Worm (Caenorhabditis elegans): ENCODE results near the gene F44G4.7.

The F44G4.7 gene

DNA sequence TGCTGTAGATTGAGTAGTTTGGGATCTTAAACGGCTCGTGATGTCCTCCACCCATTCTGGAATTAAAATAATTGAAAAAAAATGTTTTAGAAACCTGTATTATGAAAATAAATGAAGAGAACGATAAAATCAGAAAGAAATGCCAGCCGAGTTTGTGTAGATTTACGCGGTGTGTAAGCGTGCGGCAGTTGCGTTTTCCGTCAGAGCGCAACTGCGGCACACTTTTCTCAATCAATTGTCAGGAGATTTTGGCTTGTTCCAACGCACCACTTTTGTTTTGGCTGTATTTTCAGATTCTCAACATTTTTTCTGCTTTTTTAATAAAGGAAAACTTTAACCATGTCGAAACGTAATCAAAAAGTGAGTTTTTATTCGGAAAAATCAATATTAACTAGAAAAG, 40.1 kb downstream of the F44G4.7 start, which contains the start of the genes ndub-3 and C18E9.2 (continued):
- no peak for TF ChIP-seq nhr-25 (tag; optimal IDR thresholded peaks at IDR 0.05)
- no peak for TF ChIP-seq sem-4 (tag; optimal IDR thresholded peaks at IDR 0.05)
- TF ChIP-seq ztf-1 (GFP tag; conservative IDR thresholded peaks at IDR 0.05): no peak
- no peak for TF ChIP-seq unc-39 (tag; optimal IDR thresholded peaks at IDR 0.05)

DNA sequence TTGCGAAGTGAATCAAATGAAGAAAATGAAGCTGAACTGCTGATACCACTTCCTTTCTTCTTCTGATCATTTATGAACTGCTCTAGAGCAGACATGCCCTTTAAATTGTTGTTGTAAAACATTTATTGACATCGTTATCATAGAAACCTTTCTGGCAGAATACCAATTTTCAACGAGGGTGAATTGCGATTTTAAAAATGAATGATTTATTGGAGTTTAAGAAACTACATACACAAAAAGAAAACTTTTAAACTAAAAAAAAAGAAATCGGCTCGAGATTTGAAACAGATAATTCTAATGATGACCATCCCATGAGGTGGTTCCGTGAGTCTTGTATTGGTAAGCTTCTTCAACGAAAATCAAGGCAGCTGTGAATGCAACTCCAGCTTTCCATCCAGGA, 40.9 kb downstream of the F44G4.7 start, which contains the start of gene sftd-3:
Gene sftd-3 (minus strand): TSS at position 101 of the 400 bp plus-strand sequence.
- TF ChIP-seq ztf-11 (tag; optimal IDR thresholded peaks at IDR 0.05) (no peak), unc-62 (GFP tag; optimal IDR thresholded peaks at IDR 0.05) (no peak), gmeb-1 (tag; optimal IDR thresholded peaks at IDR 0.05) (no peak), sem-4 (tag; optimal IDR thresholded peaks at IDR 0.05) (no peak), mbf-1 (tag; optimal IDR thresholded peaks at IDR 0.05) (no peak), F13H6.1 (tag; optimal IDR thresholded peaks at IDR 0.05) (no peak), lin-13 (GFP tag; optimal IDR thresholded peaks at IDR 0.05) (no peak)

DNA sequence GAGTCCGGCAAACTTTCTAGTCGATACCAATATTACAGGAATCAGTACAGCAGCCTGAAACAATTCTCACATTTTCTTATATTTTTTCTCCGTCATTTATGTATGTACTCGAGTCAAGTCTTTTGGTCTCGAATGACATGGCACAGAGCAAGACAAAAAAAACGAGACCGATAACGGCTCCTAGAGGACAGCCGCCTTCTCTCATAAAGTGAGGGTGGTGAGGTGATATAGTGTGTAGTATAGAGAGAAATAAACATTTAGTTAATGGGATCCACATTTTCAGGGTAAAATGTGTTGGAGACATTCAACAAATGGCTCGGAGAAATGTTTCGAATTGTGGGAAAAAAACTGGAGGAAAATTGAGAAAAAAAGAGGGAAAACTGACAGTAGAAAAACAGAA, 42.8 kb downstream of the F44G4.7 start:
- TF ChIP-seq F13H6.1 (tag; optimal IDR thresholded peaks at IDR 0.05): peak; percentile 30
- no peak for TF ChIP-seq nhr-10 (tag; optimal IDR thresholded peaks at IDR 0.05)
- TF ChIP-seq mab-5 (tag; optimal IDR thresholded peaks at IDR 0.05): peak; percentile 7
- peak; percentile 23 for TF ChIP-seq crh-2 (tag; optimal IDR thresholded peaks at IDR 0.05)
- TF ChIP-seq C34F6.9 (tag; optimal IDR thresholded peaks at IDR 0.05): peak; percentile 37
- TF ChIP-seq sma-9 (GFP tag; optimal IDR thresholded peaks at IDR 0.05): peak; percentile 46
- no peak for TF ChIP-seq sma-9 (tag; optimal IDR thresholded peaks at IDR 0.05)
- peak in 1 of 2 experiments; percentile 25 for TF ChIP-seq lsy-2 (tag; optimal IDR thresholded peaks at IDR 0.05)
- TF ChIP-seq ama-1 (optimal IDR thresholded peaks at IDR 0.05): no peak
- TF ChIP-seq lin-39 (tag; optimal IDR thresholded peaks at IDR 0.05): peak; percentile 27
- TF ChIP-seq nhr-129 (tag; optimal IDR thresholded peaks at IDR 0.05): peak; percentile 8
- TF ChIP-seq sem-4 (tag; optimal IDR thresholded peaks at IDR 0.05): peak; percentile 7
- TF ChIP-seq gmeb-1 (tag; optimal IDR thresholded peaks at IDR 0.05): no peak

ce11 chrII:8961450-8961849, 43.5 kb downstream of the F44G4.7 start:
- no peak for TF ChIP-seq lsy-2 (tag; optimal IDR thresholded peaks at IDR 0.05)
- no peak for TF ChIP-seq ZK546.5 (tag; optimal IDR thresholded peaks at IDR 0.05)
- TF ChIP-seq sma-9 (GFP tag; optimal IDR thresholded peaks at IDR 0.05): peak; percentile 12
- TF ChIP-seq sma-9 (tag; optimal IDR thresholded peaks at IDR 0.05): no peak
- TF ChIP-seq peb-1 (tag; optimal IDR thresholded peaks at IDR 0.05): no peak
- TF ChIP-seq ztf-1 (GFP tag; conservative IDR thresholded peaks at IDR 0.05): no peak
- peak; percentile 73 for TF ChIP-seq nhr-129 (tag; optimal IDR thresholded peaks at IDR 0.05)
- no peak for TF ChIP-seq C34F6.9 (tag; optimal IDR thresholded peaks at IDR 0.05)
- TF ChIP-seq ama-1 (optimal IDR thresholded peaks at IDR 0.05): peak; percentile 9

DNA sequence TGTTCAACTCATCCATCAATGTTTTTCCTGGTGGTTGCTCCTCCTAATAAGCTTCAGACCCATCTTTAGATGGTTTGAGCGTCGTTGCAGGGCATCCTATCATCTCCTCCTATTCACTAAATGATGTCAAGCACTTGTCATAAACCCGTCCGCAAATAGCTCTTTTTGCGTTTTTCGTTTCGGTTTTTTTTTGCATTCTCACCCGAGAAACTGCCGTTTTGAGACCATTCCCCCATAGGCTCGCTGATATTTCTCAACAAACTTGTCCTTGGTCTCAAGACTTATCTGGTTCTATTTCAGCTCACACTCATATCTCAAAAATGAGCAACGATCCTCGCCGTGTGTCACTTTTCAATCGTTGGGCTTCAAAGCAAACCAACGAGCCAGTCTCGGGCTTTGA, 44.6 kb downstream of the F44G4.7 start, which contains the start of gene cal-2:
Gene cal-2 (plus strand): TSS at position 301 of the 400 bp plus-strand sequence.
- TF ChIP-seq mdl-1 (tag; optimal IDR thresholded peaks at IDR 0.05) (no peak), elt-1 (tag; optimal IDR thresholded peaks at IDR 0.05) (no peak), unc-55 (GFP tag; optimal IDR thresholded peaks at IDR 0.05) (no peak), nhr-12 (tag; optimal IDR thresholded peaks at IDR 0.05) (no peak), dmd-4 (tag; optimal IDR thresholded peaks at IDR 0.05) (no peak), ama-1 (optimal IDR thresholded peaks at IDR 0.05) (no peak), nhr-129 (tag; optimal IDR thresholded peaks at IDR 0.05) (no peak), nhr-21 (tag; optimal IDR thresholded peaks at IDR 0.05) (no peak), sma-9 (GFP tag; optimal IDR thresholded peaks at IDR 0.05) (no peak), sma-9 (tag; optimal IDR thresholded peaks at IDR 0.05) (no peak), unc-39 (tag; optimal IDR thresholded peaks at IDR 0.05) (no peak), egl-27 (tag; optimal IDR thresholded peaks at IDR 0.05) (no peak), mab-5 (tag; optimal IDR thresholded peaks at IDR 0.05) (no peak), lin-13 (GFP tag; optimal IDR thresholded peaks at IDR 0.05) (no peak), Y55F3AM.14 (GFP tag; optimal IDR thresholded peaks at IDR 0.05) (no peak), ztf-11 (tag; optimal IDR thresholded peaks at IDR 0.05) (no peak)

DNA sequence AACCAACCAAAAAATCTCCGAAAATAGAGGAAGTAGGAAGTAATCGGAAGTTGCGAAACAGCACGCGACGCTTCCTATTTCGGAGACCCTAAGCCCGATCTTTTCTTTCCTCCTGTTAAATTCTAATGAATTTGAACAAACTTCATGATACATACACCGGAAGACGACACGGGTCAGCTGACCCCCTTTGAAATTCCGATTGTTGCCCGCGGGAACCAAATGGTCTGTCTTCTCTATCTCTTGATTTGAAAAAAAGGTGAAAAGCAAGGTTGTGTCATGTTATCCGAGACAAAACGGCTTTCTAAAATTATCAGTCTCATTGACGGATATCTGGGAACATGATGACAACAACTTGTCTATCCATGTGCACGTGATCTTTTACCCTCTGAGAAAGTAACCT, 45.9 kb downstream of the F44G4.7 start:
- no peak for TF ChIP-seq elt-1 (tag; optimal IDR thresholded peaks at IDR 0.05)
- TF ChIP-seq dmd-4 (tag; optimal IDR thresholded peaks at IDR 0.05): no peak
- TF ChIP-seq unc-39 (tag; optimal IDR thresholded peaks at IDR 0.05): no peak
- no peak for TF ChIP-seq nhr-11 (tag; optimal IDR thresholded peaks at IDR 0.05)
- TF ChIP-seq sma-9 (GFP tag; optimal IDR thresholded peaks at IDR 0.05): peak; percentile 61
- TF ChIP-seq sma-9 (tag; optimal IDR thresholded peaks at IDR 0.05): no peak
- TF ChIP-seq nhr-6 (tag; optimal IDR thresholded peaks at IDR 0.05): no peak
- TF ChIP-seq lsy-2 (tag; optimal IDR thresholded peaks at IDR 0.05): peak in 1 of 2 experiments; percentile 20
- TF ChIP-seq nhr-237 (tag; optimal IDR thresholded peaks at IDR 0.05): no peak
- peak; percentile 22 for TF ChIP-seq C34F6.9 (tag; optimal IDR thresholded peaks at IDR 0.05)
- no peak for TF ChIP-seq nhr-10 (tag; optimal IDR thresholded peaks at IDR 0.05)
- no peak for TF ChIP-seq mdl-1 (tag; optimal IDR thresholded peaks at IDR 0.05)
- peak; percentile 65 for TF ChIP-seq F13H6.1 (tag; optimal IDR thresholded peaks at IDR 0.05)
- TF ChIP-seq nhr-129 (tag; optimal IDR thresholded peaks at IDR 0.05): peak; percentile 77
- no peak for TF ChIP-seq lin-11 (tag; optimal IDR thresholded peaks at IDR 0.05)
- peak; percentile 4 for TF ChIP-seq ama-1 (optimal IDR thresholded peaks at IDR 0.05)

Data from whole organism, L2 larva.